Fruit fly (Drosophila melanogaster) whole organism, embryonic: Measurements from ENCODE around the gene prd1.
A peak's percentile ranks its signal among the peaks of the same experiment; 100 is the strongest.

Experiments used
- Bdp1 ChIP-seq: fragments of 200-800 bp; sonication (Bioruptor generic); optimal IDR thresholded peaks from 3 replicates; lab custom pipeline; 2016; ENCODE audit warnings: missing biosample characterization, missing genetic modification characterization
- CG10147 ChIP-seq: fragments of 200-800 bp; sonication (Bioruptor generic); optimal IDR thresholded peaks from 2 replicates; lab custom pipeline; 2019; ENCODE audit warnings: missing biosample characterization, mild to moderate bottlenecking, missing genetic modification characterization, moderate library complexity
- CG14014 ChIP-seq: fragments of 200-800 bp; sonication (Bioruptor generic); IDR thresholded peaks from 2 replicates; pipeline ENCODE4 v1.3.6; 2022; ENCODE audit warnings: missing biosample characterization, missing genetic modification characterization
- CG14860 ChIP-seq: fragments of 200-800 bp; sonication (Bioruptor generic); IDR thresholded peaks from 3 replicates; pipeline ENCODE4 v1.3.6; 2022; ENCODE audit warnings: missing biosample characterization, missing genetic modification characterization; ENCODE audit not compliant: partially characterized antibody
- CG16863 ChIP-seq: fragments of 200-800 bp; sonication (Bioruptor generic); optimal IDR thresholded peaks from 3 replicates; lab custom pipeline; 2016; ENCODE audit warnings: missing biosample characterization, missing genetic modification characterization
- CG18011 ChIP-seq: fragments of 200-800 bp; sonication (Bioruptor generic); optimal IDR thresholded peaks from 2 replicates; lab custom pipeline; 2017; ENCODE audit warnings: missing biosample characterization, missing genetic modification characterization, mild to moderate bottlenecking, moderate library complexity, missing genotype
- CG18262 ChIP-seq: fragments of 200-800 bp; optimal IDR thresholded peaks from 3 replicates; lab custom pipeline; 2019; ENCODE audit warnings: missing biosample characterization, mild to moderate bottlenecking, missing genetic modification characterization, moderate library complexity
- CG2116 ChIP-seq: fragments of 200-800 bp; sonication (Bioruptor generic); optimal IDR thresholded peaks from 3 replicates; lab custom pipeline; 2018; ENCODE audit warnings: missing biosample characterization, mild to moderate bottlenecking, missing genetic modification characterization
- CG30403 ChIP-seq: fragments of 200-800 bp; sonication (Bioruptor generic); optimal IDR thresholded peaks from 3 replicates; lab custom pipeline; 2016; ENCODE audit warnings: missing biosample characterization, missing genetic modification characterization
- CG33213 ChIP-seq: fragments of 200-800 bp; sonication (Bioruptor generic); optimal IDR thresholded peaks from 3 replicates; lab custom pipeline; 2016; ENCODE audit warnings: missing biosample characterization, missing genetic modification characterization
- CG34376 ChIP-seq: fragments of 200-800 bp; sonication (Bioruptor generic); optimal IDR thresholded peaks from 2 replicates; lab custom pipeline; 2018; ENCODE audit warnings: missing biosample characterization, mild to moderate bottlenecking, missing genetic modification characterization
- CG4617 ChIP-seq: fragments of 200-800 bp; sonication (Bioruptor generic); optimal IDR thresholded peaks from 3 replicates; lab custom pipeline; 2016; ENCODE audit warnings: missing biosample characterization, missing genetic modification characterization, borderline replicate concordance
- Camta ChIP-seq: fragments of 200-800 bp; sonication (Bioruptor generic); optimal IDR thresholded peaks from 2 replicates; lab custom pipeline; 2016; ENCODE audit warnings: missing biosample characterization, missing genetic modification characterization
- Ets97D ChIP-seq: fragments of 200-800 bp; sonication (Bioruptor generic); optimal IDR thresholded peaks from 3 replicates; lab custom pipeline; 2016; ENCODE audit warnings: missing biosample characterization, missing genetic modification characterization
- Hmr ChIP-seq: fragments of 200-800 bp; sonication (Bioruptor generic); optimal IDR thresholded peaks from 3 replicates; lab custom pipeline; 2017; ENCODE audit warnings: mild to moderate bottlenecking, missing biosample characterization, missing genetic modification reagents, missing genetic modification characterization
- MESR4 ChIP-seq: fragments of 200-800 bp; sonication (Bioruptor generic); optimal IDR thresholded peaks from 2 replicates; lab custom pipeline; 2018; ENCODE audit warnings: missing biosample characterization, mild to moderate bottlenecking, missing genetic modification characterization, moderate library complexity
- NFAT ChIP-seq: fragments of 200-800 bp; sonication (Bioruptor generic); IDR thresholded peaks from 2 replicates; pipeline ENCODE4 v1.3.6; 2022; ENCODE audit warnings: missing biosample characterization, missing genetic modification characterization
- Opbp ChIP-seq: fragments of 200-800 bp; sonication (Bioruptor generic); IDR thresholded peaks from 3 replicates; pipeline ENCODE4 v1.3.6; 2022; ENCODE audit warnings: missing biosample characterization, missing genetic modification characterization; ENCODE audit not compliant: partially characterized antibody
- Optix ChIP-seq: fragments of 200-800 bp; sonication (Bioruptor generic); IDR thresholded peaks from 3 replicates; pipeline ENCODE4 v1.3.6; 2022; ENCODE audit warnings: missing biosample characterization, missing genetic modification characterization
- Scr ChIP-seq: fragments of 200-800 bp; sonication (Bioruptor generic); IDR thresholded peaks from 2 replicates; pipeline ENCODE4 v1.3.6; 2022; ENCODE audit warnings: missing biosample characterization, missing genetic modification characterization; ENCODE audit not compliant: partially characterized antibody
- Six4 ChIP-seq: fragments of 200-800 bp; sonication (Bioruptor generic); optimal IDR thresholded peaks from 2 replicates; lab custom pipeline; 2016; ENCODE audit warnings: missing biosample characterization, missing genetic modification characterization
- Sry-δ ChIP-seq: fragments of 200-800 bp; sonication (Bioruptor generic); optimal IDR thresholded peaks from 2 replicates; lab custom pipeline; 2016; ENCODE audit warnings: missing biosample characterization, missing genetic modification characterization
- ara ChIP-seq: fragments of 200-800 bp; sonication (Bioruptor generic); IDR thresholded peaks from 2 replicates; pipeline ENCODE4 v1.3.6; 2022; ENCODE audit warnings: missing biosample characterization, missing genetic modification characterization
- ato ChIP-seq: fragments of 200-800 bp; sonication (Bioruptor generic); IDR thresholded peaks from 2 replicates; pipeline ENCODE4 v1.3.6; 2022; ENCODE audit warnings: missing biosample characterization, missing genetic modification characterization; ENCODE audit not compliant: partially characterized antibody
- crp ChIP-seq, 2 experiments: fragments of 200-800 bp; sonication (Bioruptor generic); optimal IDR thresholded peaks; 2 replicates in 1 of 2; 3 replicates in 1 of 2; lab custom pipeline; 2017; ENCODE audit warnings: missing biosample characterization in 2 of 2, missing genetic modification characterization in 2 of 2, mild to moderate bottlenecking in 1 of 2, moderate library complexity in 1 of 2
- dpn ChIP-seq, 2 experiments: fragments of 200-800 bp; sonication (Bioruptor generic); optimal IDR thresholded peaks; 3 replicates each; lab custom pipeline; 2016; ENCODE audit warnings: missing biosample characterization in 2 of 2, missing genetic modification characterization in 2 of 2
- ems ChIP-seq: fragments of 200-800 bp; sonication (Bioruptor generic); optimal IDR thresholded peaks from 3 replicates; lab custom pipeline; 2016; ENCODE audit warnings: missing biosample characterization, missing genetic modification characterization
- ewg ChIP-seq: fragments of 200-800 bp; sonication (Bioruptor generic); optimal IDR thresholded peaks from 3 replicates; lab custom pipeline; 2017; ENCODE audit warnings: mild to moderate bottlenecking, missing biosample characterization, missing genetic modification reagents, missing genetic modification characterization
- hbn ChIP-seq: fragments of 200-800 bp; sonication (Bioruptor generic); IDR thresholded peaks from 2 replicates; pipeline ENCODE4 v1.3.6; 2022; ENCODE audit warnings: missing biosample characterization, missing genetic modification characterization; ENCODE audit not compliant: partially characterized antibody
- nom ChIP-seq: fragments of 200-800 bp; sonication (Bioruptor generic); optimal IDR thresholded peaks from 2 replicates; lab custom pipeline; 2017; ENCODE audit warnings: missing biosample characterization, missing genetic modification characterization, mild to moderate bottlenecking, moderate library complexity, missing genetic modification reagents
- pho ChIP-seq: fragments of 200-800 bp; sonication (Bioruptor generic); optimal IDR thresholded peaks from 2 replicates; lab custom pipeline; 2016; ENCODE audit warnings: missing biosample characterization, missing genetic modification characterization
- repo ChIP-seq: fragments of 200-800 bp; sonication (Bioruptor generic); optimal IDR thresholded peaks from 2 replicates; lab custom pipeline; 2016; ENCODE audit warnings: missing biosample characterization, missing genetic modification characterization
- row ChIP-seq: fragments of 200-800 bp; sonication (Bioruptor generic); IDR thresholded peaks from 3 replicates; pipeline ENCODE4 v1.3.6; 2022; ENCODE audit warnings: missing biosample characterization, missing genetic modification characterization
- sens ChIP-seq: fragments of 200-800 bp; sonication (Bioruptor generic); peaks from one replicate; lab custom pipeline; 2016; ENCODE audit warnings: missing biosample characterization, missing genetic modification characterization
- stwl ChIP-seq: fragments of 200-800 bp; sonication (Bioruptor generic); optimal IDR thresholded peaks from 3 replicates; lab custom pipeline; 2018; ENCODE audit warnings: missing biosample characterization, mild to moderate bottlenecking, missing genetic modification characterization, moderate library complexity
- toy ChIP-seq: fragments of 200-800 bp; sonication (Bioruptor generic); IDR thresholded peaks from 2 replicates; pipeline ENCODE4 v1.3.6; 2022; ENCODE audit warnings: missing biosample characterization, missing genetic modification characterization
- trem ChIP-seq: fragments of 200-800 bp; optimal IDR thresholded peaks from 3 replicates; lab custom pipeline; 2019; ENCODE audit warnings: missing biosample characterization, mild to moderate bottlenecking, missing genetic modification characterization, moderate library complexity
- usp ChIP-seq: fragments of >200 bp; optimal IDR thresholded peaks from 2 replicates; lab custom pipeline; 2017; ENCODE audit warnings: missing biosample characterization, missing genetic modification characterization
- zen2 ChIP-seq: fragments of 200-800 bp; sonication (Bioruptor generic); IDR thresholded peaks from 3 replicates; pipeline ENCODE4 v1.3.6; 2022; ENCODE audit warnings: missing biosample characterization, missing genetic modification characterization; ENCODE audit not compliant: partially characterized antibody
- zfh2 ChIP-seq: fragments of 200-800 bp; sonication (Bioruptor generic); optimal IDR thresholded peaks from 2 replicates; lab custom pipeline; 2016; ENCODE audit warnings: missing biosample characterization, missing genetic modification characterization

prd1 gene

dm6 chr3R:11796780-11797179, 10.0 kb upstream of the prd1 start, which contains the start of gene Sbf (continued):
- TF ChIP-seq CG14014 (GFP tag; lab: Robert Waterston, UW) = 0 out of 2 replicates have a peak, but pooled peaks have one; percentile 8
- peak; percentile 72 for TF ChIP-seq Sry-δ (GFP tag; lab: Kevin White, UChicago)
- TF ChIP-seq MESR4 = peak; percentile 71
- peak; percentile 81 for TF ChIP-seq trem
- TF ChIP-seq ara (GFP tag; lab: Robert Waterston, UW) = no peak
- peak; percentile 49 for TF ChIP-seq CG33213 (GFP tag; lab: Kevin White, UChicago)
- TF ChIP-seq repo (GFP tag; lab: Kevin White, UChicago) = peak; percentile 6
- peak; percentile 76 for TF ChIP-seq CG4617 (GFP tag; lab: Kevin White, UChicago)
- TF ChIP-seq NFAT (GFP tag; lab: Robert Waterston, UW) = no peak
- no peak for TF ChIP-seq zfh2 (GFP tag; lab: Kevin White, UChicago)
- no peak for TF ChIP-seq usp (GFP tag; lab: Kevin White, UChicago)
- peak; percentile 83 for TF ChIP-seq ato (GFP tag; lab: Robert Waterston, UW)
- no peak for TF ChIP-seq Hmr (GFP tag; lab: Kevin White, UChicago)
- TF ChIP-seq zen2 (GFP tag; lab: Robert Waterston, UW) = peak; percentile 66; the same call in 2 of the 3 replicates
- no peak for TF ChIP-seq Camta (GFP tag; lab: Kevin White, UChicago)
- peak; percentile 80 to 98 for TF ChIP-seq crp (GFP tag; optimal IDR thresholded peaks at IDR 0.05; lab: Kevin White, UChicago)
- peak; percentile 3 for TF ChIP-seq ems
- peak; percentile 41 for TF ChIP-seq CG34376 (GFP tag; lab: Kevin White, UChicago)
- no peak for TF ChIP-seq Optix (GFP tag; lab: Robert Waterston, UW)
- peak; percentile 79 for TF ChIP-seq stwl (tag; lab: Kevin White, UChicago)
- peak; percentile 87 for TF ChIP-seq Scr (GFP tag; lab: Robert Waterston, UW)
- peak; percentile 77 for TF ChIP-seq CG14860 (GFP tag; lab: Robert Waterston, UW)
- TF ChIP-seq CG18011 = no peak
- no peak for TF ChIP-seq CG18262 (tag; lab: Kevin White, UChicago)
- peak; percentile 93 for TF ChIP-seq CG2116 (GFP tag; lab: Kevin White, UChicago)
- peak; percentile 28 for TF ChIP-seq pho (GFP tag; lab: Kevin White, UChicago)
- TF ChIP-seq hbn (GFP tag; lab: Robert Waterston, UW) = peak; percentile 85
- peak; percentile 92 for TF ChIP-seq Opbp
- no peak for TF ChIP-seq ewg (GFP tag; lab: Kevin White, UChicago)
- no peak for TF ChIP-seq Six4
- no peak for TF ChIP-seq CG16863 (GFP tag; lab: Kevin White, UChicago)
- TF ChIP-seq CG30403 (GFP tag; lab: Kevin White, UChicago) = peak; percentile 33
- no peak for TF ChIP-seq CG10147
- no peak for TF ChIP-seq toy (GFP tag; lab: Robert Waterston, UW)
- TF ChIP-seq row (GFP tag; lab: Robert Waterston, UW) = peak; percentile 19; the same call in 1 of the 3 replicates
- TF ChIP-seq dpn (GFP tag; optimal IDR thresholded peaks at IDR 0.05; lab: Kevin White, UChicago) = peak in 1 of 2 experiments; percentile 28
- TF ChIP-seq nom (GFP tag; lab: Kevin White, UChicago) = peak; percentile 41
- peak; percentile 57 for TF ChIP-seq Ets97D (GFP tag; lab: Kevin White, UChicago)
- peak; percentile 9 for TF ChIP-seq Bdp1 (GFP tag; lab: Kevin White, UChicago)
- TF ChIP-seq sens = peak; percentile 63
